Worm (Caenorhabditis elegans): ENCODE data around the gene cst-2.

- TF ChIP-seq ztf-11 (tag; optimal IDR thresholded peaks at IDR 0.05) (no peak), pha-4 (tag; optimal IDR thresholded peaks at IDR 0.05) (no peak), nhr-77 (tag; optimal IDR thresholded peaks at IDR 0.05) (no peak), zag-1 (tag; optimal IDR thresholded peaks at IDR 0.05) (no peak), ZK546.5 (tag; optimal IDR thresholded peaks at IDR 0.05) (no peak), ceh-82 (tag; optimal IDR thresholded peaks at IDR 0.05) (no peak), ztf-4 (tag; optimal IDR thresholded peaks at IDR 0.05) (no peak), fkh-10 (GFP tag; optimal IDR thresholded peaks at IDR 0.05) (no peak), mdl-1 (tag; optimal IDR thresholded peaks at IDR 0.05) (no peak), fos-1 (tag; optimal IDR thresholded peaks at IDR 0.05) (no peak)
Measured at ce11 chrX:4376801-4377200, 41.0 kb upstream of the cst-2 start, which contains the start of gene R160.2.
